Fruit fly (Drosophila melanogaster) whole organism, embryonic: ENCODE results near the gene CG42809.

Experiments used
- ATbp ChIP-seq: fragments of 200-800 bp; sonication (Bioruptor generic); optimal IDR thresholded peaks from 2 replicates; lab custom pipeline; 2017; ENCODE audit warnings: missing biosample characterization, mild to moderate bottlenecking, missing genetic modification characterization, missing genetic modification reagents
- BtbVII ChIP-seq: fragments of 200-800 bp; sonication (Bioruptor generic); optimal IDR thresholded peaks from 3 replicates; lab custom pipeline; 2017; ENCODE audit warnings: missing biosample characterization, mild to moderate bottlenecking, missing genetic modification characterization
- CG10321 ChIP-seq: fragments of 200-800 bp; sonication (Bioruptor generic); IDR thresholded peaks from 2 replicates; pipeline ENCODE4 v1.3.6; 2022; ENCODE audit warnings: missing biosample characterization, missing genetic modification characterization
- CG11398 ChIP-seq: fragments of 200-800 bp; sonication (Bioruptor generic); optimal IDR thresholded peaks from 2 replicates; lab custom pipeline; 2016; ENCODE audit warnings: missing biosample characterization, missing genetic modification characterization
- CG11695 ChIP-seq: fragments of 200-800 bp; sonication (Bioruptor generic); IDR thresholded peaks from 3 replicates; pipeline ENCODE4 v1.3.6; 2022; ENCODE audit warnings: missing biosample characterization, missing genetic modification characterization
- CG13287 ChIP-seq: fragments of 200-800 bp; sonication (Bioruptor generic); IDR thresholded peaks from 2 replicates; pipeline ENCODE4 v1.3.6; 2022; ENCODE audit warnings: missing biosample characterization, missing genetic modification characterization; ENCODE audit not compliant: partially characterized antibody
- CG14710 ChIP-seq: fragments of 200-800 bp; sonication (Bioruptor generic); optimal IDR thresholded peaks from 3 replicates; lab custom pipeline; 2019; ENCODE audit warnings: missing biosample characterization, mild to moderate bottlenecking, missing genetic modification characterization, moderate library complexity
- CG17568 ChIP-seq: fragments of 200-800 bp; sonication (Bioruptor generic); optimal IDR thresholded peaks from 2 replicates; lab custom pipeline; 2018; ENCODE audit warnings: missing biosample characterization, mild to moderate bottlenecking, missing genetic modification characterization, moderate library complexity
- CG18599 ChIP-seq: fragments of 200-800 bp; sonication (Bioruptor generic); optimal IDR thresholded peaks from 3 replicates; lab custom pipeline; 2017; ENCODE audit warnings: missing biosample characterization, missing genetic modification characterization, mild to moderate bottlenecking, moderate library complexity, missing genetic modification reagents
- CG2199 ChIP-seq: fragments of 200-800 bp; sonication (Bioruptor generic); IDR thresholded peaks from 3 replicates; pipeline ENCODE4 v1.3.6; 2022; ENCODE audit warnings: missing biosample characterization, missing genetic modification characterization
- CG33213 ChIP-seq: fragments of 200-800 bp; sonication (Bioruptor generic); optimal IDR thresholded peaks from 3 replicates; lab custom pipeline; 2016; ENCODE audit warnings: missing biosample characterization, missing genetic modification characterization
- CG42726 ChIP-seq: fragments of 200-800 bp; sonication (Bioruptor generic); IDR thresholded peaks from 2 replicates; pipeline ENCODE4 v1.3.6; 2022; ENCODE audit warnings: missing biosample characterization, missing genetic modification characterization; ENCODE audit not compliant: partially characterized antibody
- CG43689 ChIP-seq: fragments of 200-800 bp; sonication (Bioruptor generic); IDR thresholded peaks from 2 replicates; pipeline ENCODE4 v1.3.6; 2022; ENCODE audit warnings: missing biosample characterization, missing genetic modification characterization
- CG4854 ChIP-seq: fragments of 200-800 bp; sonication (Bioruptor generic); optimal IDR thresholded peaks from 2 replicates; lab custom pipeline; 2016; ENCODE audit warnings: missing biosample characterization, missing genetic modification characterization, inconsistent platforms
- CG5953 ChIP-seq: fragments of 200-800 bp; sonication (Bioruptor generic); IDR thresholded peaks from 2 replicates; pipeline ENCODE4 v1.3.6; 2022; ENCODE audit warnings: missing biosample characterization, missing genetic modification characterization
- CG6254 ChIP-seq: fragments of 200-800 bp; sonication (Bioruptor generic); optimal IDR thresholded peaks from 3 replicates; lab custom pipeline; 2017; ENCODE audit warnings: mild to moderate bottlenecking, missing biosample characterization, missing genetic modification reagents, missing genetic modification characterization
- CG6272 ChIP-seq: fragments of 200-800 bp; sonication (Bioruptor generic); IDR thresholded peaks from 2 replicates; pipeline ENCODE4 v1.3.6; 2022; ENCODE audit warnings: missing biosample characterization, missing genetic modification characterization
- CG7786 ChIP-seq: fragments of 200-800 bp; sonication (Bioruptor generic); optimal IDR thresholded peaks from 2 replicates; lab custom pipeline; 2016; ENCODE audit warnings: missing biosample characterization, missing genetic modification characterization
- CG9437 ChIP-seq: fragments of 200-800 bp; sonication (Bioruptor generic); optimal IDR thresholded peaks from 2 replicates; lab custom pipeline; 2018; ENCODE audit warnings: missing biosample characterization, mild to moderate bottlenecking, missing genetic modification characterization
- CHES-1-like ChIP-seq: fragments of 200-800 bp; sonication (Bioruptor generic); optimal IDR thresholded peaks from 2 replicates; lab custom pipeline; 2016; ENCODE audit warnings: missing biosample characterization, missing genetic modification characterization
- Camta ChIP-seq: fragments of 200-800 bp; sonication (Bioruptor generic); optimal IDR thresholded peaks from 2 replicates; lab custom pipeline; 2016; ENCODE audit warnings: missing biosample characterization, missing genetic modification characterization
- Fer2 ChIP-seq: fragments of 200-800 bp; sonication (Bioruptor generic); optimal IDR thresholded peaks from 2 replicates; lab custom pipeline; 2018; ENCODE audit warnings: missing biosample characterization, mild to moderate bottlenecking, missing genetic modification characterization, moderate library complexity
- Jarid2 ChIP-seq: fragments of 200-800 bp; sonication (Bioruptor generic); optimal IDR thresholded peaks from 3 replicates; lab custom pipeline; 2017; ENCODE audit warnings: mild to moderate bottlenecking, missing biosample characterization, missing genetic modification reagents, missing genetic modification characterization
- Lpt ChIP-seq: fragments of >200 bp; optimal IDR thresholded peaks from 2 replicates; lab custom pipeline; 2018; ENCODE audit warnings: missing biosample characterization, missing genetic modification characterization
- Med ChIP-seq: fragments of 200-800 bp; sonication (Bioruptor generic); peaks from one replicate; lab custom pipeline; 2016; ENCODE audit warnings: missing biosample characterization, missing genetic modification characterization, mild to moderate bottlenecking, inconsistent platforms, moderate library complexity
- Nf-YC ChIP-seq: fragments of 200-800 bp; optimal IDR thresholded peaks from 3 replicates; lab custom pipeline; 2019; ENCODE audit warnings: missing biosample characterization, mild to moderate bottlenecking, missing genetic modification characterization, moderate library complexity
- Opbp ChIP-seq: fragments of 200-800 bp; sonication (Bioruptor generic); IDR thresholded peaks from 3 replicates; pipeline ENCODE4 v1.3.6; 2022; ENCODE audit warnings: missing biosample characterization, missing genetic modification characterization; ENCODE audit not compliant: partially characterized antibody
- PHDP ChIP-seq: fragments of 200-800 bp; sonication (Bioruptor generic); optimal IDR thresholded peaks from 3 replicates; lab custom pipeline; 2018; ENCODE audit warnings: missing biosample characterization, mild to moderate bottlenecking, missing genetic modification characterization, moderate library complexity
- Ravus ChIP-seq: fragments of 200-800 bp; sonication (Bioruptor generic); IDR thresholded peaks from 2 replicates; pipeline ENCODE4 v1.3.6; 2022; ENCODE audit warnings: missing biosample characterization, missing genetic modification characterization
- Sox100B ChIP-seq: fragments of 200-800 bp; sonication (Bioruptor generic); optimal IDR thresholded peaks from 3 replicates; lab custom pipeline; 2018; ENCODE audit warnings: missing biosample characterization, mild to moderate bottlenecking, missing genetic modification characterization
- ab ChIP-seq: fragments of 200-800 bp; sonication (Bioruptor generic); optimal IDR thresholded peaks from 2 replicates; lab custom pipeline; 2016; ENCODE audit warnings: missing biosample characterization, missing genetic modification characterization
- bcd ChIP-seq: fragments of 200-800 bp; sonication (Bioruptor generic); optimal IDR thresholded peaks from 2 replicates; lab custom pipeline; 2017; ENCODE audit warnings: missing biosample characterization, mild to moderate bottlenecking, missing genetic modification characterization
- cas ChIP-seq: fragments of 200-800 bp; sonication (Bioruptor generic); IDR thresholded peaks from 2 replicates; pipeline ENCODE4 v1.3.6; 2022; ENCODE audit warnings: missing biosample characterization, missing genetic modification characterization
- chif ChIP-seq, 2 experiments: fragments of 200-800 bp; sonication (Bioruptor generic); optimal IDR thresholded peaks; 3 replicates each; lab custom pipeline; 2016; ENCODE audit warnings: missing biosample characterization in 2 of 2, missing genetic modification characterization in 2 of 2
- croc ChIP-seq: fragments of 200-800 bp; sonication (Bioruptor generic); conservative IDR thresholded peaks from 3 replicates; pipeline ENCODE4 v1.3.6; 2022; ENCODE audit warnings: missing biosample characterization, missing genetic modification characterization
- danr ChIP-seq: fragments of 200-800 bp; sonication (Bioruptor generic); IDR thresholded peaks from 2 replicates; pipeline ENCODE4 v1.3.6; 2022; ENCODE audit warnings: missing biosample characterization, missing genetic modification characterization
- dpn ChIP-seq, 2 experiments: fragments of 200-800 bp; sonication (Bioruptor generic); optimal IDR thresholded peaks; 3 replicates each; lab custom pipeline; 2016; ENCODE audit warnings: missing biosample characterization in 2 of 2, missing genetic modification characterization in 2 of 2
- esg ChIP-seq: fragments of 200-800 bp; sonication (Bioruptor generic); conservative IDR thresholded peaks from 2 replicates; pipeline ENCODE4 v1.3.6; 2022; ENCODE audit warnings: missing biosample characterization, missing genetic modification characterization
- exex ChIP-seq: fragments of 200-800 bp; sonication (Bioruptor generic); optimal IDR thresholded peaks from 4 replicates; lab custom pipeline; 2018; ENCODE audit warnings: missing biosample characterization, mild to moderate bottlenecking, missing genetic modification characterization, moderate library complexity
- eyg ChIP-seq: fragments of 200-800 bp; sonication (Bioruptor generic); optimal IDR thresholded peaks from 3 replicates; lab custom pipeline; 2016; ENCODE audit warnings: missing biosample characterization, missing genetic modification characterization
- gce ChIP-seq: fragments of 200-800 bp; sonication (Bioruptor generic); IDR thresholded peaks from 3 replicates; pipeline ENCODE4 v1.3.6; 2022; ENCODE audit warnings: missing biosample characterization, missing genetic modification characterization
- gcm2 ChIP-seq: fragments of 200-800 bp; sonication (Bioruptor generic); optimal IDR thresholded peaks from 2 replicates; lab custom pipeline; 2016; ENCODE audit warnings: missing biosample characterization, missing genetic modification characterization
- otp ChIP-seq: fragments of 200-800 bp; sonication (Bioruptor generic); IDR thresholded peaks from 3 replicates; pipeline ENCODE4, ENCODE4 v1.3.6; 2022; ENCODE audit warnings: missing biosample characterization, missing genetic modification characterization
- ranshi ChIP-seq: fragments of 200-800 bp; sonication (Bioruptor generic); IDR thresholded peaks from 2 replicates; pipeline ENCODE4 v1.3.6; 2022; ENCODE audit warnings: missing biosample characterization, missing genetic modification characterization
- sc ChIP-seq, 3 experiments: fragments of >200 bp in 2 of 3; fragments of 200-800 bp in 1 of 3; sonication (Bioruptor generic) in 1 of 3; optimal IDR thresholded peaks; 2 replicates in 2 of 3; 3 replicates in 1 of 3; lab custom pipeline; 2017; ENCODE audit warnings: mild to moderate bottlenecking in 1 of 3, missing biosample characterization in 1 of 3, missing genetic modification characterization in 1 of 3, missing genetic modification reagents in 1 of 3
- sisA ChIP-seq: fragments of 200-800 bp; sonication (Bioruptor generic); IDR thresholded peaks from 2 replicates; pipeline ENCODE4 v1.3.6; 2022; ENCODE audit warnings: missing biosample characterization, missing genetic modification characterization
- slbo ChIP-seq: fragments of 200-800 bp; sonication (Bioruptor generic); IDR thresholded peaks from 2 replicates; pipeline ENCODE4 v1.3.6; 2022; ENCODE audit warnings: missing biosample characterization, missing genetic modification characterization

Gene CG42809

DNA sequence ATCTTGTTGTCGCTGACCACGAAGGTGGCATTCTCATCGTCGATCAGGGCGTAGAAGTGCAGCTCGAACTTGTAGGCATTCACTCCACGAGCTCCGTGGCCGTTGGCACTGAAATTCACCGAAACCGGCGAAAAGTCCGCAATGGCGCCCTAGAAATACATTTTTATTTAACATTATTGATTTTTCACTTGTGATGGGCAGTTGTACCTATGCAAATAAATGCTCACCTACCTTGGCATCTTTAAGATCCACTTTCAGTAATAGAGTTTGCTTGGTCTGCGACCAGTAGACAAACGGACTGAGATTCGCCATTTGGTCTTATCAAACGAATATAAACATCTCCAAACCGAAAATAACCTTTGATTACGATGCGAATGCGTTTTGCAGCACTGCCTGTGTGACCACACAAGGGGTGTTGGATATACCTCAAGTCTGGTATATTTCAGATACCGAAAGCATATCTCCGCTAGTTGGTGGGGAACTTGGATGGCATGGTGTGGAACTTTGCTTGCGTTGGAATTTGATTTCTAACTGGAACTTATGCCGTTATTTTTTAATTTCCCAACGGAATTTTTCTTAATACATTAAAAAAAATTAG lies 11.9 kb upstream of the CG42809 start, which contains the start of gene Hacd2 (continued):
- TF ChIP-seq cas (no peak), sc (optimal IDR thresholded peaks at IDR 0.05; lab: Kevin White, UChicago) (no peak), sc (GFP tag; optimal IDR thresholded peaks at IDR 0.05; lab: Kevin White, UChicago) (no peak), sisA (GFP tag; lab: Robert Waterston, UW) (no peak), CG43689 (GFP tag; lab: Robert Waterston, UW) (no peak), exex (no peak), CG9437 (GFP tag; lab: Kevin White, UChicago) (peak; percentile 34), CG13287 (GFP tag; lab: Robert Waterston, UW) (peak; percentile 74; the same call in 1 of the 2 replicates), Med (GFP tag; lab: Kevin White, UChicago) (peak; percentile 82), ab (GFP tag; lab: Kevin White, UChicago) (no peak), slbo (GFP tag; lab: Robert Waterston, UW) (peak; percentile 58), CG6272 (GFP tag; lab: Robert Waterston, UW) (0 out of 2 replicates have a peak, but pooled peaks have one; percentile 16), ranshi (GFP tag; lab: Robert Waterston, UW) (no peak), CG5953 (GFP tag; lab: Robert Waterston, UW) (no peak), PHDP (tag; lab: Kevin White, UChicago) (peak; percentile 19), esg (GFP tag; lab: Robert Waterston, UW) (no peak), CG6254 (no peak), Ravus (GFP tag; lab: Robert Waterston, UW) (no peak), CG14710 (tag; lab: Kevin White, UChicago) (no peak), eyg (GFP tag; lab: Kevin White, UChicago) (no peak), ATbp (GFP tag; lab: Kevin White, UChicago) (no peak), CG33213 (GFP tag; lab: Kevin White, UChicago) (peak; percentile 71), chif (GFP tag; optimal IDR thresholded peaks at IDR 0.05; lab: Kevin White, UChicago) (peak in 1 of 2 experiments; percentile 11), CG4854 (GFP tag; lab: Kevin White, UChicago) (peak; percentile 37), CG11695 (GFP tag; lab: Robert Waterston, UW) (peak; percentile 50; the same call in 1 of the 3 replicates), Jarid2 (GFP tag; lab: Kevin White, UChicago) (no peak), CHES-1-like (peak; percentile 55), Nf-YC (tag; lab: Kevin White, UChicago) (no peak), CG11398 (GFP tag; lab: Kevin White, UChicago) (no peak), otp (GFP tag; lab: Robert Waterston, UW) (no peak), Opbp (GFP tag; lab: Robert Waterston, UW) (peak; percentile 61; the same call in 2 of the 3 replicates), CG42726 (no peak; the same call in 1 of the 2 replicates), gcm2 (no peak), BtbVII (GFP tag; lab: Kevin White, UChicago) (no peak), danr (GFP tag; lab: Robert Waterston, UW) (no peak), Fer2 (tag; lab: Kevin White, UChicago) (no peak), bcd (GFP tag; lab: Kevin White, UChicago) (peak; percentile 7), Lpt (no peak), dpn (GFP tag; optimal IDR thresholded peaks at IDR 0.05; lab: Kevin White, UChicago) (peak; percentile 6 to 32), gce (no peak), CG17568 (GFP tag; lab: Kevin White, UChicago) (no peak), CG2199 (peak; percentile 76; the same call in 2 of the 3 replicates), CG7786 (GFP tag; lab: Kevin White, UChicago) (peak; percentile 23), CG18599 (no peak), CG10321 (GFP tag; lab: Robert Waterston, UW) (no peak), Sox100B (GFP tag; lab: Kevin White, UChicago) (no peak), Camta (GFP tag; lab: Kevin White, UChicago) (no peak), croc (GFP tag; lab: Robert Waterston, UW) (no peak)
- TF ChIP-seq, all 482 proteins: peak for 137
